Fruit fly (Drosophila melanogaster): ENCODE results near the gene nAChRbeta3.
A peak's percentile ranks its signal among the peaks of the same experiment; 100 is the strongest.

nAChRbeta3 gene

DNA sequence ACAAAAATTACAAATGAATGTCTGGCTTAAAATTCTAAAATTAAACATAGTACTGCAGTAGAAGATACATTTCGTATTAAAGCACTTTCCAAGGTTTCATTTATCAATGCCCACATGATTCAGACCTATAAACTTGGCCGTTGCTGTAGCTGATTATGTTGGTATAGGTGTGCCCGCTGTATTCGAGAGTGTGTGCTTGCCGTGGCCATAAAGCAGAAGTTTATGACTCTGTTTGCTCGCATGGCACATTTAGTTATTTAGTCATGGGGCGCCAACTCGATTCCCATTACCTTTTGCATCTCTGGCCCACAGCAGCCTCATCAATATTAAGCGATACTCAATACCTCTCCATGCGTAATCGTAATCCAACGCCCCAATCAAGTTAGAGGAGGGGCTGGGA lies 31.9 kb upstream of the nAChRbeta3 start (continued):
- no peak for TF ChIP-seq CG15514 (GFP tag; optimal IDR thresholded peaks at IDR 0.05)
- no peak for TF ChIP-seq CG10462 (GFP tag; optimal IDR thresholded peaks at IDR 0.05)
- no peak for TF ChIP-seq en (GFP tag; optimal IDR thresholded peaks at IDR 0.05)
- no peak for TF ChIP-seq Kr (GFP tag; optimal IDR thresholded peaks at IDR 0.05)
- TF ChIP-seq Spps (tag; optimal IDR thresholded peaks at IDR 0.05): no peak
- no peak for TF ChIP-seq fu2 (GFP tag; optimal IDR thresholded peaks at IDR 0.05)
- TF ChIP-seq Ets65A (GFP tag): peak; percentile 55
- no peak for TF ChIP-seq CG10267 (tag; optimal IDR thresholded peaks at IDR 0.05)
- no peak for TF ChIP-seq da (GFP tag; optimal IDR thresholded peaks at IDR 0.05)
- no peak for TF ChIP-seq CG8478 (optimal IDR thresholded peaks at IDR 0.05)
- peak; percentile 82 for TF ChIP-seq Med (GFP tag)
- TF ChIP-seq cas (GFP tag; IDR thresholded peaks at IDR 0.05): no peak
- TF ChIP-seq mam (GFP tag; optimal IDR thresholded peaks at IDR 0.05): no peak
- no peak for TF ChIP-seq CG7987 (GFP tag; optimal IDR thresholded peaks at IDR 0.05)
- no peak for TF ChIP-seq chif (GFP tag; optimal IDR thresholded peaks at IDR 0.05)
- no peak for TF ChIP-seq grn (GFP tag; optimal IDR thresholded peaks at IDR 0.05)
- no peak for TF ChIP-seq CG6272 (GFP tag; IDR thresholded peaks at IDR 0.05)
- no peak for TF ChIP-seq slbo (GFP tag; IDR thresholded peaks at IDR 0.05)
- no peak for TF ChIP-seq HHEX (GFP tag; optimal IDR thresholded peaks at IDR 0.05)
- no peak for TF ChIP-seq Dip3 (GFP tag; optimal IDR thresholded peaks at IDR 0.05)
- TF ChIP-seq CG7556 (GFP tag; optimal IDR thresholded peaks at IDR 0.05): no peak
- no peak for TF ChIP-seq CG6175 (GFP tag; IDR thresholded peaks at IDR 0.05)
- no peak for TF ChIP-seq odd (GFP tag; optimal IDR thresholded peaks at IDR 0.05)
- 0 out of 2 replicates have a peak, but pooled peaks have one; percentile 28 for TF ChIP-seq CG5953 (GFP tag; IDR thresholded peaks at IDR 0.05)
- TF ChIP-seq CG12659 (GFP tag; optimal IDR thresholded peaks at IDR 0.05): no peak
- 0 out of 3 replicates have a peak, but pooled peaks have one; percentile 44 for TF ChIP-seq ci (GFP tag; IDR thresholded peaks at IDR 0.05)
- no peak for TF ChIP-seq org-1 (GFP tag; optimal IDR thresholded peaks at IDR 0.05)
- TF ChIP-seq CG17568 (GFP tag; optimal IDR thresholded peaks at IDR 0.05): no peak
- TF ChIP-seq ro (GFP tag; IDR thresholded peaks at IDR 0.05): no peak
- no peak for TF ChIP-seq CG9609 (GFP tag; optimal IDR thresholded peaks at IDR 0.05)
- no peak for TF ChIP-seq croc (GFP tag; conservative IDR thresholded peaks at IDR 0.05)
- 0 out of 2 replicates have a peak, but pooled peaks have one; percentile 15 for TF ChIP-seq CG6689 (GFP tag; IDR thresholded peaks at IDR 0.05)
- no peak for TF ChIP-seq Dip2 (GFP tag; IDR thresholded peaks at IDR 0.05)
- no peak for TF ChIP-seq Hey (tag; optimal IDR thresholded peaks at IDR 0.05)
- peak; percentile 10 for TF ChIP-seq CG18599 (GFP tag; optimal IDR thresholded peaks at IDR 0.05)
- no peak for TF ChIP-seq fru (optimal IDR thresholded peaks at IDR 0.05)
- TF ChIP-seq gsb (GFP tag; IDR thresholded peaks at IDR 0.05): no peak
- peak; percentile 46 for TF ChIP-seq abd-A (tag; optimal IDR thresholded peaks at IDR 0.05)
- TF ChIP-seq ATbp (GFP tag; optimal IDR thresholded peaks at IDR 0.05): no peak
- peak; percentile 6 for TF ChIP-seq unpg (GFP tag; optimal IDR thresholded peaks at IDR 0.05)
- no peak for TF ChIP-seq CG16863 (GFP tag; optimal IDR thresholded peaks at IDR 0.05)
- TF ChIP-seq CG34422 (GFP tag; IDR thresholded peaks at IDR 0.05): 0 out of 3 replicates have a peak, but pooled peaks have one; percentile 39
- no peak for TF ChIP-seq inv (GFP tag; IDR thresholded peaks at IDR 0.05; ENCODE audit: partially characterized antibody)
- TF ChIP-seq CG10366 (GFP tag; IDR thresholded peaks at IDR 0.05): no peak
- no peak for TF ChIP-seq pzg (GFP tag; optimal IDR thresholded peaks at IDR 0.05)
- TF ChIP-seq Dek (tag; optimal IDR thresholded peaks at IDR 0.05): no peak
- no peak for TF ChIP-seq CG13894 (tag; optimal IDR thresholded peaks at IDR 0.05)
- no peak for TF ChIP-seq CG8290 (GFP tag; optimal IDR thresholded peaks at IDR 0.05)
- TF ChIP-seq CG8290 (tag; optimal IDR thresholded peaks at IDR 0.05): peak in 1 of 2 experiments; percentile 15
- TF ChIP-seq CG15601 (tag; optimal IDR thresholded peaks at IDR 0.05): no peak
- TF ChIP-seq CG6791 (GFP tag; IDR thresholded peaks at IDR 0.05; ENCODE audit: partially characterized antibody): no peak
- TF ChIP-seq lmd (GFP tag; IDR thresholded peaks at IDR 0.05): no peak; the same call in 1 of the 2 replicates

All from whole organism, embryonic.